Worm (Caenorhabditis elegans): ENCODE measurements around the gene C09B8.8.

The C09B8.8 gene

ce11 chrX:6026732-6027528, 11.6 kb downstream of the C09B8.8 start:
- TF ChIP-seq eyg-1 (tag; optimal IDR thresholded peaks at IDR 0.05), result no peak
- TF ChIP-seq dve-1 (tag; optimal IDR thresholded peaks at IDR 0.05), result no peak
- TF ChIP-seq pax-1 (tag; optimal IDR thresholded peaks at IDR 0.05), result no peak
- no peak for TF ChIP-seq ceh-22 (tag; optimal IDR thresholded peaks at IDR 0.05)
- no peak for TF ChIP-seq ceh-6 (GFP tag; optimal IDR thresholded peaks at IDR 0.05)
- no peak for TF ChIP-seq fax-1 (tag; optimal IDR thresholded peaks at IDR 0.05)
- no peak for TF ChIP-seq T23F11.4 (GFP tag; optimal IDR thresholded peaks at IDR 0.05)
- no peak for TF ChIP-seq C38D4.7 (GFP tag; optimal IDR thresholded peaks at IDR 0.05)
- no peak for TF ChIP-seq pha-4 (tag; optimal IDR thresholded peaks at IDR 0.05)
- TF ChIP-seq ceh-19 (GFP tag; optimal IDR thresholded peaks at IDR 0.05), result no peak
- TF ChIP-seq hlh-6 (tag; optimal IDR thresholded peaks at IDR 0.05), result no peak
- TF ChIP-seq unc-3 (GFP tag; conservative IDR thresholded peaks at IDR 0.05), result no peak
- no peak for TF ChIP-seq unc-3 (tag; optimal IDR thresholded peaks at IDR 0.05)
- no peak for TF ChIP-seq ceh-14 (tag; optimal IDR thresholded peaks at IDR 0.05)
- TF ChIP-seq che-1 (tag; optimal IDR thresholded peaks at IDR 0.05), result no peak
- no peak for TF ChIP-seq ama-1 (optimal IDR thresholded peaks at IDR 0.05)

- TF ChIP-seq unc-86 (tag; optimal IDR thresholded peaks at IDR 0.05) (no peak), ahr-1 (tag; optimal IDR thresholded peaks at IDR 0.05) (no peak), ttx-3 (tag; optimal IDR thresholded peaks at IDR 0.05) (no peak), ceh-24 (tag; optimal IDR thresholded peaks at IDR 0.05) (no peak), ceh-14 (tag; optimal IDR thresholded peaks at IDR 0.05) (no peak), pag-3 (tag; optimal IDR thresholded peaks at IDR 0.05; ENCODE audit: borderline replicate concordance) (no peak), pax-1 (tag; optimal IDR thresholded peaks at IDR 0.05) (no peak), dve-1 (tag; optimal IDR thresholded peaks at IDR 0.05) (no peak), nfya-1 (tag; optimal IDR thresholded peaks at IDR 0.05) (no peak), K09A11.1 (tag; optimal IDR thresholded peaks at IDR 0.05; ENCODE audit: insufficient read depth) (no peak)
Measured at ce11 chrX:6029075-6029474, 13.8 kb downstream of the C09B8.8 start.

- no peak for TF ChIP-seq ceh-45 (GFP tag; IDR thresholded peaks at IDR 0.05)
- no peak for TF ChIP-seq unc-55 (GFP tag; optimal IDR thresholded peaks at IDR 0.05)
- no peak for TF ChIP-seq elt-2 (tag; optimal IDR thresholded peaks at IDR 0.05)
- TF ChIP-seq nhr-11 (tag; optimal IDR thresholded peaks at IDR 0.05), result no peak
- TF ChIP-seq ceh-9 (tag; optimal IDR thresholded peaks at IDR 0.05), result no peak
- no peak for TF ChIP-seq sox-4 (tag; optimal IDR thresholded peaks at IDR 0.05)
Measured at ce11 chrX:6031169-6031568, 15.9 kb downstream of the C09B8.8 start, which contains the start of gene ipp-5. TSS of gene ipp-5 (plus strand) at chrX:6031469.

ce11 chrX:6039544-6039943, 24.3 kb downstream of the C09B8.8 start, which contains the start of gene hsp-25:
TSS of gene hsp-25 (minus strand) at chrX:6039644.
- TF ChIP-seq ztf-16 (tag; optimal IDR thresholded peaks at IDR 0.05) (no peak), fkh-6 (tag; optimal IDR thresholded peaks at IDR 0.05) (no peak), syd-9 (tag; optimal IDR thresholded peaks at IDR 0.05) (no peak), ceh-6 (GFP tag; optimal IDR thresholded peaks at IDR 0.05) (no peak), Y22D7AL.16 (tag; optimal IDR thresholded peaks at IDR 0.05) (no peak), sox-2 (GFP tag; IDR thresholded peaks at IDR 0.05) (no peak)
